Worm (Caenorhabditis elegans) whole organism, late embryonic: ENCODE data around the gene cest-4.

Experiments
- C38D4.7 ChIP-seq: fragments of 200-800 bp; sonication (Bioruptor generic); optimal IDR thresholded peaks from 2 replicates; lab custom pipeline; 2018; ENCODE audit warnings: mild to moderate bottlenecking, missing genetic modification characterization, moderate library complexity, missing compliant biosample characterization
- F13H6.1 ChIP-seq: sonication (generic microtip); optimal IDR thresholded peaks from 2 replicates; lab custom pipeline; 2016; ENCODE audit warnings: missing genetic modification characterization, missing compliant biosample characterization
- K02D7.2 ChIP-seq: sonication (generic microtip); optimal IDR thresholded peaks from 2 replicates; lab custom pipeline; 2017; ENCODE audit warnings: mild to moderate bottlenecking, missing genetic modification characterization, missing compliant biosample characterization
- K09A11.1 ChIP-seq: sonication (generic microtip); optimal IDR thresholded peaks from 2 replicates; lab custom pipeline; 2017; ENCODE audit warnings: antibody characterized with exemption, mild to moderate bottlenecking, missing genetic modification characterization, missing compliant biosample characterization; ENCODE audit not compliant: insufficient read depth
- T23F11.4 ChIP-seq: fragments of 200-800 bp; sonication (Bioruptor generic); optimal IDR thresholded peaks from 2 replicates; lab custom pipeline; 2018; ENCODE audit warnings: mild to moderate bottlenecking, missing genetic modification characterization, missing compliant biosample characterization
- Y22D7AL.16 ChIP-seq: sonication (generic microtip); optimal IDR thresholded peaks from 2 replicates; lab custom pipeline; 2016; ENCODE audit warnings: missing genetic modification characterization, missing compliant biosample characterization
- ama-1 ChIP-seq: fragments of 150-350 bp; optimal IDR thresholded peaks from 2 replicates; lab custom pipeline; 2014
- ceh-14 ChIP-seq: sonication (generic microtip); optimal IDR thresholded peaks from 2 replicates; lab custom pipeline; 2016; ENCODE audit warnings: missing genotype, missing genetic modification characterization, missing compliant biosample characterization
- ceh-19 ChIP-seq: fragments of 200-800 bp; sonication (Bioruptor generic); optimal IDR thresholded peaks from 2 replicates; lab custom pipeline; 2018; ENCODE audit warnings: mild to moderate bottlenecking, missing genetic modification characterization, missing compliant biosample characterization
- ceh-22 ChIP-seq: sonication (generic microtip); optimal IDR thresholded peaks from 2 replicates; lab custom pipeline; 2017; ENCODE audit warnings: missing biosample characterization, missing genetic modification characterization
- ceh-24 ChIP-seq: sonication (generic microtip); optimal IDR thresholded peaks from 2 replicates; lab custom pipeline; 2016; ENCODE audit warnings: mild to moderate bottlenecking, missing genetic modification characterization, missing compliant biosample characterization
- ceh-30 ChIP-seq: fragments of 150-350 bp; optimal IDR thresholded peaks from 2 replicates; lab custom pipeline; 2014; ENCODE audit warnings: missing biosample characterization, missing genetic modification characterization
- ceh-34 ChIP-seq: sonication (generic microtip); optimal IDR thresholded peaks from 2 replicates; lab custom pipeline; 2016; ENCODE audit warnings: mild to moderate bottlenecking, missing genetic modification characterization, missing compliant biosample characterization
- ceh-45 ChIP-seq: fragments of 200-800 bp; sonication (Bioruptor generic); IDR thresholded peaks from 2 replicates; pipeline ENCODE4 v1.3.6; 2022; ENCODE audit warnings: missing genetic modification reagents, missing genetic modification characterization, missing compliant biosample characterization
- ceh-48 ChIP-seq: sonication (generic microtip); optimal IDR thresholded peaks from 2 replicates; lab custom pipeline; 2016; ENCODE audit warnings: missing genetic modification characterization, inconsistent platforms, missing compliant biosample characterization
- ceh-6 ChIP-seq: fragments of 200-800 bp; sonication (Bioruptor generic); optimal IDR thresholded peaks from 2 replicates; lab custom pipeline; 2018; ENCODE audit warnings: mild to moderate bottlenecking, missing genetic modification characterization, missing compliant biosample characterization
- ceh-9 ChIP-seq: sonication (generic microtip); optimal IDR thresholded peaks from 2 replicates; lab custom pipeline; 2016; ENCODE audit warnings: mild to moderate bottlenecking, missing genetic modification characterization, inconsistent platforms, missing compliant biosample characterization
- che-1 ChIP-seq: sonication (generic microtip); optimal IDR thresholded peaks from 2 replicates; lab custom pipeline; 2016; ENCODE audit warnings: mild to moderate bottlenecking, missing genetic modification characterization, missing compliant biosample characterization
- dmd-4 ChIP-seq: sonication (generic microtip); optimal IDR thresholded peaks from 2 replicates; lab custom pipeline; 2016; ENCODE audit warnings: borderline replicate concordance, missing genetic modification characterization, missing compliant biosample characterization
- elt-2 ChIP-seq: sonication (generic microtip); optimal IDR thresholded peaks from 2 replicates; lab custom pipeline; 2016; ENCODE audit warnings: missing genetic modification reagents, missing genetic modification characterization, missing compliant biosample characterization
- elt-4 ChIP-seq: sonication (generic microtip); optimal IDR thresholded peaks from 2 replicates; lab custom pipeline; 2016; ENCODE audit warnings: missing genetic modification characterization, missing compliant biosample characterization
- ets-4 ChIP-seq: sonication (generic microtip); optimal IDR thresholded peaks from 2 replicates; lab custom pipeline; 2016; ENCODE audit warnings: missing genetic modification characterization, missing compliant biosample characterization
- eyg-1 ChIP-seq: sonication (generic microtip); optimal IDR thresholded peaks from 2 replicates; lab custom pipeline; 2016; ENCODE audit warnings: missing genotype, missing genetic modification characterization, missing compliant biosample characterization
- fkh-6 ChIP-seq: sonication (generic microtip); optimal IDR thresholded peaks from 2 replicates; lab custom pipeline; 2016; ENCODE audit warnings: missing genetic modification characterization, missing compliant biosample characterization
- hlh-15 ChIP-seq: sonication (generic microtip); optimal IDR thresholded peaks from 2 replicates; lab custom pipeline; 2016; ENCODE audit warnings: missing genetic modification characterization, missing compliant biosample characterization
- hlh-30 ChIP-seq: sonication (generic microtip); optimal IDR thresholded peaks from 2 replicates; lab custom pipeline; 2017; ENCODE audit warnings: antibody characterized with exemption, missing genetic modification characterization, missing compliant biosample characterization; ENCODE audit not compliant: insufficient read depth
- lim-6 ChIP-seq: sonication (generic microtip); optimal IDR thresholded peaks from 2 replicates; lab custom pipeline; 2016; ENCODE audit warnings: missing genetic modification characterization, missing compliant biosample characterization
- lin-11 ChIP-seq: fragments of 200-800 bp; sonication (Bioruptor generic); optimal IDR thresholded peaks from 2 replicates; lab custom pipeline; 2018; ENCODE audit warnings: mild to moderate bottlenecking, missing genetic modification characterization, missing compliant biosample characterization
- madf-2 ChIP-seq: sonication (generic microtip); optimal IDR thresholded peaks from 2 replicates; lab custom pipeline; 2017; ENCODE audit warnings: missing genetic modification characterization, missing compliant biosample characterization
- nfya-1 ChIP-seq: sonication (generic microtip); optimal IDR thresholded peaks from 2 replicates; lab custom pipeline; 2017; ENCODE audit warnings: missing genetic modification characterization, mild to moderate bottlenecking, missing compliant biosample characterization, antibody characterized with exemption, moderate library complexity
- nhr-232 ChIP-seq: sonication (generic microtip); optimal IDR thresholded peaks from 2 replicates; lab custom pipeline; 2016; ENCODE audit warnings: missing genetic modification characterization, missing compliant biosample characterization
- odd-2 ChIP-seq: sonication (generic microtip); optimal IDR thresholded peaks from 2 replicates; lab custom pipeline; 2017; ENCODE audit warnings: antibody characterized with exemption, mild to moderate bottlenecking, missing genetic modification characterization, missing compliant biosample characterization
- pax-1 ChIP-seq: fragments of 150-350 bp; optimal IDR thresholded peaks from 2 replicates; lab custom pipeline; 2014; ENCODE audit warnings: missing biosample characterization, missing genetic modification characterization
- pha-4 ChIP-seq: fragments of 150-350 bp; optimal IDR thresholded peaks from 2 replicates; lab custom pipeline; 2018; ENCODE audit warnings: missing biosample characterization, missing genetic modification reagents, missing genetic modification characterization
- pqm-1 ChIP-seq: sonication (generic microtip); optimal IDR thresholded peaks from 2 replicates; lab custom pipeline; 2016; ENCODE audit warnings: missing genetic modification characterization, missing compliant biosample characterization
- pros-1 ChIP-seq: fragments of 150-350 bp; optimal IDR thresholded peaks from 2 replicates; lab custom pipeline; 2014; ENCODE audit warnings: missing biosample characterization, missing genetic modification reagents, missing genetic modification characterization
- ref-2 ChIP-seq: sonication (generic microtip); optimal IDR thresholded peaks from 2 replicates; lab custom pipeline; 2016; ENCODE audit warnings: missing genetic modification characterization, missing compliant biosample characterization
- rnt-1 ChIP-seq: sonication (generic microtip); optimal IDR thresholded peaks from 2 replicates; lab custom pipeline; 2016; ENCODE audit warnings: missing genetic modification characterization, missing compliant biosample characterization
- sox-2 ChIP-seq: fragments of 200-800 bp; sonication (Bioruptor generic); IDR thresholded peaks from 2 replicates; pipeline ENCODE4 v1.3.6; 2022; ENCODE audit warnings: missing genetic modification reagents, missing genetic modification characterization, missing compliant biosample characterization
- tbx-2 ChIP-seq: sonication (generic microtip); optimal IDR thresholded peaks from 2 replicates; lab custom pipeline; 2016; ENCODE audit warnings: missing genetic modification characterization, missing compliant biosample characterization
- tbx-7 ChIP-seq: sonication (generic microtip); optimal IDR thresholded peaks from 2 replicates; lab custom pipeline; 2016; ENCODE audit warnings: missing genotype, missing genetic modification characterization, missing compliant biosample characterization
- ttx-3 ChIP-seq: sonication (generic microtip); optimal IDR thresholded peaks from 2 replicates; lab custom pipeline; 2016; ENCODE audit warnings: missing genetic modification reagents, missing genetic modification characterization, missing compliant biosample characterization
- unc-42 ChIP-seq: sonication (generic microtip); optimal IDR thresholded peaks from 2 replicates; lab custom pipeline; 2016; ENCODE audit warnings: missing genotype, missing genetic modification characterization, missing compliant biosample characterization
- unc-55 ChIP-seq: sonication (generic microtip); optimal IDR thresholded peaks from 2 replicates; lab custom pipeline; 2017; ENCODE audit warnings: missing biosample characterization, missing genetic modification reagents, missing genetic modification characterization
- unc-86 ChIP-seq: sonication (generic microtip); optimal IDR thresholded peaks from 2 replicates; lab custom pipeline; 2016; ENCODE audit warnings: missing genetic modification characterization, missing compliant biosample characterization
- zip-5 ChIP-seq: sonication (generic microtip); optimal IDR thresholded peaks from 2 replicates; lab custom pipeline; 2016; ENCODE audit warnings: missing genetic modification characterization, missing compliant biosample characterization

The cest-4 gene

DNA sequence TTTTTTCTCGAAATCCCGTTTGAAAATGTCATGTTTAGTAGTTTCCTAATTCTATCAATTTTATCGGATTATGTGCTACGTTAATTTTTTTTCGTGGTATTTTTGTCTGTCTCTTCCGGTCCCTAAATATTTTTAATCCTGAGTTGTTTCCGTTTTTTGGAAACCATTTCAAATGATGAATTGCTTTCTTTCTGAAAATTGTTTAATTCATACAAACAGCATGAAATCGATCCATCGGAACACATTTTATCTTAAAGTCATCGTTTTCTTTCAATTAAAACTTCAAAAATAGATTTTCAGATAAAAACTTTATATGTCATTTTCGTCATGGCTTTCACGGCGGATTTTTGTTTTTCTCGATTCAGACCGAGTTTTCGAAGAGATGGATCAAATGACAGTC, 39.7 kb downstream of the cest-4 start, which contains the start of gene spd-3:
Gene spd-3 (plus strand): TSS at position 301 of the 400 bp plus-strand sequence.
- TF ChIP-seq rnt-1 (no peak), sox-2 (no peak), Y22D7AL.16 (tag; lab: Kevin White, UChicago) (no peak), ceh-45 (no peak)

DNA sequence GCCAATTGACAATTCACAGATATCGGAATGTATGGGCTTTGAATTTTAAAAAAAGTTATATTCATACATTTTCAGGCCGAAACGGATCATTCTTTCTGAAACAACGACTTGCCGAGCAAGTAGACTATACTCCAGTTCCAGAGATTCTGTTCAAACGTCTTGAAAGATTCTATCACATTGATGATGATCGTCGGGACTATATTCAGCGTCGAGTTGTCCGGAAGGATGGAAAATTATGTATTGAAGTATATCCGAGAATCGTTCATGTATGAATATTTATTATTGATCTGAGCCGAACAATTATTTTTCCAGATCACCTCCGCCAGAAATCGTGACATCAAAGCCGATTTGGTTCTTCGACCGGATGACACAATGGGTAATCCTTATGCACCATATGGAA, 44.5 kb downstream of the cest-4 start:
- TF ChIP-seq ref-2 (no peak), T23F11.4 (GFP tag; lab: Kevin White, UChicago) (no peak), ceh-14 (tag; lab: Kevin White, UChicago) (no peak), ceh-48 (tag; lab: Kevin White, UChicago) (no peak)

DNA sequence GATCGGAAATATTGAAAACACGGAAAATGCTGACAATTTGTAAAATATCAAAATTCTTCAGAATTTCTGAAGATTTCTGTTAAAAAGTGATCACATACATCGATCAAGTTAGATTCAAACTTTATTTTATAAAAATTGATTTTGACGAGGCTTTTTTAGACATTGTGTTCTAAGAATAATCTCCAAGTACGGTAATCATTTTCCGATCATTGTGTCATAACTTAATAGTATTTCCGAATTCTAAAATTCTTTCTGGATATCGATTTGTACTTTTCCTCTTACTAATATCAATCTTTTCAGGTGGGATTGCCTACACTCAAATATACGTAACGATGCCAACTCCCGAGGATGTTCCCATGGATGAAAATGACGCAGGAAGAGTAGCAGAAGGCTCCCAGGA, 45.1 kb downstream of the cest-4 start, which contains the start of gene usp-4:
Gene usp-4 (plus strand): TSS at position 301 of the 400 bp plus-strand sequence.
- TF ChIP-seq F13H6.1: no peak
- no peak for TF ChIP-seq madf-2 (tag; lab: Kevin White, UChicago)
- TF ChIP-seq ceh-45: no peak
- TF ChIP-seq ceh-30 (tag; lab: Kevin White, UChicago): no peak
- no peak for TF ChIP-seq hlh-30 (tag; lab: Kevin White, UChicago)
- no peak for TF ChIP-seq eyg-1 (tag; lab: Kevin White, UChicago)
- TF ChIP-seq ets-4 (tag; lab: Kevin White, UChicago): no peak
- no peak for TF ChIP-seq ceh-22 (tag; lab: Kevin White, UChicago)
- TF ChIP-seq fkh-6: no peak
- no peak for TF ChIP-seq ceh-6
- no peak for TF ChIP-seq nhr-232
- no peak for TF ChIP-seq unc-86
- no peak for TF ChIP-seq ama-1 (lab: Kevin White, UChicago)
- no peak for TF ChIP-seq ceh-34 (tag; lab: Kevin White, UChicago)
- TF ChIP-seq ttx-3 (tag; lab: Kevin White, UChicago): no peak
- TF ChIP-seq C38D4.7 (GFP tag; lab: Kevin White, UChicago): no peak

DNA sequence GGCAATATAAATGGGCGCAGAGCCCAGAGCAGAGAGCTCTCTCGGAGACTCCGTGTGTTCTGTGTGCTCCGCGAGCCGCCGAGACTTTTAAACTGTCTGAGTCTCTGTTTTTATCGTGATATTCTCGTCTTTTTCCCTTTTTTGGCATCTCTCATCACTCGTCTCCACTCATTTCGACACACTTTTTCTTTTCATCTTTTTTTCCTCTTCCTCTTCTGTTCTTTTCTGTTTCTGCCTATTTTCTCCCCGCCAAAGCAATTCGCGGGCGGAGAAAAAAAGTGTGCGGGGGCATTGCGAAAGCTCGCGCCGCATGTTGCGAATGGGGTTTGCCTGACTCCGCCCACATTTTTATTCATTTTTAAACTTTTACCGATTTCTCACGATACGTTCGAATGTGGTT, 45.8 kb downstream of the cest-4 start:
- TF ChIP-seq K09A11.1 (peak; percentile 83), F13H6.1 (peak; percentile 86), ceh-6 (peak; percentile 63), ref-2 (peak; percentile 85), zip-5 (peak; percentile 50), elt-2 (tag; lab: Kevin White, UChicago) (peak; percentile 92), hlh-15 (tag; lab: Kevin White, UChicago) (peak; percentile 53), elt-4 (tag; lab: Kevin White, UChicago) (no peak), ceh-34 (tag; lab: Kevin White, UChicago) (peak; percentile 86), pha-4 (tag; lab: Kevin White, UChicago) (no peak), sox-2 (peak; percentile 25; the same call in 1 of the 2 replicates), ceh-22 (tag; lab: Kevin White, UChicago) (peak; percentile 53), madf-2 (tag; lab: Kevin White, UChicago) (peak; percentile 78), fkh-6 (peak; percentile 81), lim-6 (tag; lab: Kevin White, UChicago) (peak; percentile 84), pqm-1 (peak; percentile 80), pax-1 (tag; lab: Kevin White, UChicago) (peak; percentile 50), nhr-232 (peak; percentile 67), tbx-2 (peak; percentile 95), ceh-24 (tag; lab: Kevin White, UChicago) (peak; percentile 57), unc-42 (tag; lab: Kevin White, UChicago) (peak; percentile 79), nfya-1 (peak; percentile 89), K02D7.2 (tag; lab: Kevin White, UChicago) (peak; percentile 78), pros-1 (peak; percentile 41), che-1 (tag; lab: Kevin White, UChicago) (peak; percentile 79), lin-11 (tag; lab: Kevin White, UChicago) (peak; percentile 75), ceh-9 (tag; lab: Kevin White, UChicago) (no peak), ceh-19 (GFP tag; lab: Kevin White, UChicago) (peak; percentile 90), dmd-4 (tag; lab: Kevin White, UChicago) (peak; percentile 84), ceh-14 (tag; lab: Kevin White, UChicago) (peak; percentile 92), unc-55 (GFP tag; lab: Kevin White, UChicago) (no peak), odd-2 (tag; lab: Kevin White, UChicago) (peak; percentile 66), tbx-7 (tag; lab: Kevin White, UChicago) (peak; percentile 44)
